Fruit fly (Drosophila melanogaster) whole organism, pupa: ENCODE results near the gene CG8372.

Experiments
- CG10348 ChIP-seq: fragments of 200-800 bp; sonication (Bioruptor generic); IDR thresholded peaks from 2 replicates; pipeline ENCODE4 v1.3.6; 2022; ENCODE audit warnings: missing biosample characterization, missing genetic modification characterization
- CG12605 ChIP-seq: fragments of 200-800 bp; sonication (Bioruptor generic); IDR thresholded peaks from 2 replicates; pipeline ENCODE4 v1.3.6; 2022; ENCODE audit warnings: missing biosample characterization, missing genetic modification characterization
- CG13204 ChIP-seq: fragments of 200-800 bp; sonication (Bioruptor generic); optimal IDR thresholded peaks from 2 replicates; lab custom pipeline; 2018; ENCODE audit warnings: missing biosample characterization, mild to moderate bottlenecking, missing genetic modification characterization, moderate library complexity
- CG14655 ChIP-seq: fragments of 200-800 bp; sonication (Bioruptor generic); optimal IDR thresholded peaks from 3 replicates; lab custom pipeline; 2017; ENCODE audit warnings: mild to moderate bottlenecking, missing biosample characterization, missing genetic modification reagents, missing genetic modification characterization
- CG15710 ChIP-seq: fragments of 200-800 bp; sonication (Bioruptor generic); optimal IDR thresholded peaks from 2 replicates; lab custom pipeline; 2018; ENCODE audit warnings: missing biosample characterization, mild to moderate bottlenecking, missing genetic modification characterization, moderate library complexity
- CG17806 ChIP-seq: fragments of 200-800 bp; sonication (Bioruptor generic); optimal IDR thresholded peaks from 2 replicates; lab custom pipeline; 2018; ENCODE audit warnings: missing biosample characterization, mild to moderate bottlenecking, missing genetic modification characterization, moderate library complexity
- CG32121 ChIP-seq: fragments of 200-800 bp; sonication (Bioruptor generic); IDR thresholded peaks from 2 replicates; pipeline ENCODE4 v1.3.6; 2022; ENCODE audit warnings: missing biosample characterization, missing genetic modification characterization
- CG34367 ChIP-seq: fragments of 200-800 bp; sonication (Bioruptor generic); optimal IDR thresholded peaks from 2 replicates; lab custom pipeline; 2018; ENCODE audit warnings: missing biosample characterization, mild to moderate bottlenecking, missing genetic modification characterization
- CG4496 ChIP-seq: fragments of 200-800 bp; sonication (Bioruptor generic); IDR thresholded peaks from 3 replicates; pipeline ENCODE4 v1.3.6; 2022; ENCODE audit warnings: missing biosample characterization, missing genetic modification characterization
- CG8159 ChIP-seq: fragments of 200-800 bp; sonication (Bioruptor generic); optimal IDR thresholded peaks from 3 replicates; lab custom pipeline; 2018; ENCODE audit warnings: missing biosample characterization, mild to moderate bottlenecking, missing genetic modification characterization, moderate library complexity
- CG8301 ChIP-seq: fragments of 200-800 bp; sonication (Bioruptor generic); optimal IDR thresholded peaks from 2 replicates; lab custom pipeline; 2018; ENCODE audit warnings: missing biosample characterization, mild to moderate bottlenecking, missing genetic modification characterization
- CG9948 ChIP-seq: fragments of 200-800 bp; sonication (Bioruptor generic); optimal IDR thresholded peaks from 2 replicates; lab custom pipeline; 2018; ENCODE audit warnings: missing biosample characterization, mild to moderate bottlenecking, missing genetic modification characterization, moderate library complexity
- D1 ChIP-seq: fragments of 200-800 bp; sonication (Bioruptor generic); optimal IDR thresholded peaks from 2 replicates; lab custom pipeline; 2018; ENCODE audit warnings: missing biosample characterization, mild to moderate bottlenecking, missing genetic modification characterization, moderate library complexity
- EcR ChIP-seq: fragments of 200-800 bp; sonication (Bioruptor generic); optimal IDR thresholded peaks from 3 replicates; lab custom pipeline; 2019; ENCODE audit warnings: missing biosample characterization, missing genetic modification characterization, mild to moderate bottlenecking, moderate library complexity, missing genetic modification reagents
- Ets98B ChIP-seq: fragments of 200-800 bp; sonication (Bioruptor generic); IDR thresholded peaks from 2 replicates; pipeline ENCODE4 v1.3.6; 2022; ENCODE audit warnings: missing biosample characterization, missing genetic modification characterization
- Pif1A ChIP-seq: fragments of 200-800 bp; sonication (Bioruptor generic); optimal IDR thresholded peaks from 3 replicates; lab custom pipeline; 2016; ENCODE audit warnings: missing biosample characterization, missing genetic modification characterization
- Pif1B ChIP-seq: fragments of 200-800 bp; sonication (Bioruptor generic); optimal IDR thresholded peaks from 3 replicates; lab custom pipeline; 2016; ENCODE audit warnings: missing biosample characterization, missing genetic modification characterization
- Snoo ChIP-seq: fragments of 200-800 bp; sonication (Bioruptor generic); optimal IDR thresholded peaks from 3 replicates; lab custom pipeline; 2017; ENCODE audit warnings: missing biosample characterization, mild to moderate bottlenecking, missing genetic modification characterization, inconsistent platforms
- fd96Ca ChIP-seq: fragments of 200-800 bp; sonication (Bioruptor generic); IDR thresholded peaks from 3 replicates; pipeline ENCODE4 v1.3.6; 2022; ENCODE audit warnings: missing biosample characterization, missing genetic modification characterization
- gl ChIP-seq: fragments of 200-800 bp; sonication (Bioruptor generic); optimal IDR thresholded peaks from 2 replicates; lab custom pipeline; 2018; ENCODE audit warnings: missing biosample characterization, mild to moderate bottlenecking, missing genetic modification characterization
- rn ChIP-seq: fragments of 200-800 bp; sonication (Bioruptor generic); IDR thresholded peaks from 2 replicates; pipeline ENCODE4 v1.3.6; 2022; ENCODE audit warnings: missing biosample characterization, missing genetic modification characterization

Gene CG8372

DNA sequence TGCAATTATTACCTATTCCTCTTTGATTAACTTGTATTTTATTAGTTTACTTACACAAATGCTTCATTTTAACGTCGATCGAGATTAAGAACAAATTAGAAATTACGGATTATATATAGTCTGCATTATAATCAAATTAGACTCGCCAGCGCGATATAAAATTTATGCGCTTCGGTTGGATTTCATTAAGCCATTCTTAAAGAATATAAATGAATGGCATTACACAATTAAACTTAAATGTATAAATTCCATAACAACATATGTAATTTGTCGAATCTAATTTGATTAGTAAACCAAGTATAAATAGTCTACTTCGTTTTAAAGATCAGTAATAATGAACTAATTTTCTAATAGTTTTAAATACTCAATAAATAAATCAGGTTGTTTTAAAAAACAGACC lies 29.0 kb upstream of the CG8372 start, which contains the start of gene Spn28F:
Gene Spn28F (minus strand): TSS at position 101 of the 400 bp plus-strand sequence.
- TF ChIP-seq rn (GFP tag; lab: Robert Waterston, UW) (no peak), CG13204 (GFP tag; lab: Kevin White, UChicago) (no peak), fd96Ca (no peak), CG10348 (GFP tag; lab: Robert Waterston, UW) (no peak), CG9948 (tag; lab: Kevin White, UChicago) (no peak), D1 (tag; lab: Kevin White, UChicago) (no peak), CG32121 (GFP tag; lab: Robert Waterston, UW) (no peak), gl (tag; lab: Kevin White, UChicago) (no peak), CG4496 (no peak), CG12605 (GFP tag; lab: Robert Waterston, UW) (no peak)

DNA sequence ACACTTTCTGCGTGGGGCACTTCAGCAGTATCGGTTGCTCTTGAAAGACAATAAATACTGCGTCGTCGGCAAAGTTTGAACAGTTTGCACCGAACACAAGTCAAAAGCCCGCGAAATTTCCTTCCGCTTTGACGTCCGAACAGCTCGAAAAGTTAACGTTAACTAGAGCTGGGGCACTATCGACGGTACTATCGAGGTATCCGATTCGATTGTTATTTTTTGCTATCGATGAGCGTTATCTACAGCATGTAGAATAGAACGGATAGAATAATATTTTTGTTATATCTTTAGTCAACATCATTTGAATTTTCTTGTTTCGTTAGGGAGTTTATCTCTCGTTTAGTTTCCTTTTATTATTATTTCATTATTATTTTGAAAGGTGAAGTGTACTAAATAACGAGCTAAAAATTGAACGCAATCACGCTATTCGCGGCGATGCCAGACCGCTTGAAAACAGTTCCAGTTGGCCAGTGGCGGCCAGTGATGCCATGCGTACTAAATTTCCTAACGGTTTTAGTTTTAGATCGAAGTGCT lies 27.1 kb upstream of the CG8372 start, which contains the start of gene Pvr:
Gene Pvr (minus strand): TSS at position 167 of the 534 bp plus-strand sequence.
- TF ChIP-seq Ets98B (GFP tag; lab: Robert Waterston, UW) (no peak), CG8159 (tag; lab: Kevin White, UChicago) (no peak), CG14655 (GFP tag; lab: Kevin White, UChicago) (no peak), Pif1B (GFP tag; lab: Kevin White, UChicago) (no peak), CG4496 (no peak)

DNA sequence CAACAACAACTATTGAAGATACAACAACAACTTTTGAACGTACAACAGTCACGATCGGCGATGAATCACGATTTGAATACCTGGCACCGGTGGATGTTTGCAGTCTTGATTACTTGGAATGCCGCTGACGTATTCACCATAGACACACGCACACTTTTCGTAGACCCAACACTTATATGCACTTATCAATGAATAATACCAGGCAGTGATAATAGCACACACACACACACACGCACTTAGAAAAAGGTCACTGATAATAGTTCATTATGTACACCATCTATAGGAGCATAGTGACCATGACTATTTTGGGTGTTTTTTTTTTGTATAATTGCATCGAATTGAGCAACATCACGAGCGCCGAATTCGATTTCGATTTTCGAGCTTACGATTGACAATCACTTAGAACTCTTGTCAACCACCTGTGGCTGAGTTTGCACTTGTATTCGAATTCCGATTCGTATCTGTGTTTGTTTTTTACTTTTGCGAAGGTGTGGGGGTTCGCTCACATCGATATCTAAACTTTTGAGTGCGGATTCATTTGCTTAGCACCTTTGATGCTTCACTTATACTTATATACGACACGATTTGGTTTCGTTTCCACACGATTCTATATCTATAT lies 26.4 kb upstream of the CG8372 start:
- TF ChIP-seq CG9948 (tag; lab: Kevin White, UChicago) = no peak

DNA sequence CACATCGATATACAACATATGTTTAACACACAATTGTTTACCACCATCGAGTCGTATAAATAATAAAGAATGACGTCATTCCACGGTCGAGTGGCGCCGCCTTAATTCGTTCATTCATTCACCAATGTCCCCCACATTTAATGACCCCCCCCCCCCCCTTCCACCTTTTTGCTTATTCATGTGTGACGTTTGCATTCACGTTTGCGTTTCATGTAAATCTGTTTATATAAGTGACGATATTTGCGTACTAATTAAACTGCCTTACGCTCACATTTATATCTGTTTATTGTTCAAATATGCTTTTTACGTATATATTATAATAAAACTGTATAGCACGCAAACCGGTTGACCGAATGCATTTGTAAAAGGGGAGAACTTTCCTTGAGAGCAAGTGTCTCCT lies 20.9 kb upstream of the CG8372 start:
- no peak for TF ChIP-seq CG13204 (GFP tag; lab: Kevin White, UChicago)
- peak; percentile 1 for TF ChIP-seq Snoo
- no peak for TF ChIP-seq CG8301 (tag; lab: Kevin White, UChicago)
- TF ChIP-seq rn (GFP tag; lab: Robert Waterston, UW) = no peak
- TF ChIP-seq Ets98B (GFP tag; lab: Robert Waterston, UW) = no peak
- TF ChIP-seq Pif1B (GFP tag; lab: Kevin White, UChicago) = no peak
- peak; percentile 13 for TF ChIP-seq Pif1A (GFP tag; lab: Kevin White, UChicago)
- TF ChIP-seq CG8159 (tag; lab: Kevin White, UChicago) = peak; percentile 1

DNA sequence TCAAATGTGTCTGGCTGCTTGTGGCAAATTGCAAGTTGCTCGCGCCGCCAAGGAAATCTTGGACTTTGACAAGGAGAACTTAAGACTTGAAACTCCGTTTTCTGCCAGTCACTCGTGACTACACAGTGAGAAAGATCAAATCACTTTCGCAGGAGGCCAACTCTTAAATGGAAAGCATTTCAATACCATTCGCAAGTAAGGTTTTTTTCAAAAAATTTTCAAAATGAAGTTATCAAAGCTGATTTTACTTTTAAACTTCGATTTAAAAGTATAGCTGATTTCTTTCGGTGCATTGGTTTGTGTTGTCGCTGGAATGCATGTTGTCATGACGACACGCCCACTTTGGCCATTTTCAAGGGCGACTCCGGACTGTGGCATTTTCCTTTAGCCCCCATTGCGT lies 19.7 kb upstream of the CG8372 start:
- TF ChIP-seq CG12605 (GFP tag; lab: Robert Waterston, UW) (peak; percentile 84), gl (tag; lab: Kevin White, UChicago) (peak; percentile 89), Snoo (peak; percentile 55), D1 (tag; lab: Kevin White, UChicago) (peak; percentile 49), Ets98B (GFP tag; lab: Robert Waterston, UW) (peak; percentile 75), CG14655 (GFP tag; lab: Kevin White, UChicago) (peak; percentile 89), Pif1B (GFP tag; lab: Kevin White, UChicago) (peak; percentile 85), CG8159 (tag; lab: Kevin White, UChicago) (peak; percentile 89), CG32121 (GFP tag; lab: Robert Waterston, UW) (peak; percentile 60), CG17806 (tag; lab: Kevin White, UChicago) (peak; percentile 91), CG8301 (tag; lab: Kevin White, UChicago) (peak; percentile 85), CG15710 (tag; lab: Kevin White, UChicago) (peak; percentile 91), fd96Ca (peak; percentile 89), Pif1A (GFP tag; lab: Kevin White, UChicago) (peak; percentile 84), EcR (GFP tag; lab: Kevin White, UChicago) (peak; percentile 20), CG9948 (tag; lab: Kevin White, UChicago) (peak; percentile 89), CG10348 (GFP tag; lab: Robert Waterston, UW) (no peak), CG34367 (tag; lab: Kevin White, UChicago) (peak; percentile 91), rn (GFP tag; lab: Robert Waterston, UW) (0 out of 2 replicates have a peak, but pooled peaks have one; percentile 26), CG4496 (peak; percentile 91), CG13204 (GFP tag; lab: Kevin White, UChicago) (peak; percentile 81)

DNA sequence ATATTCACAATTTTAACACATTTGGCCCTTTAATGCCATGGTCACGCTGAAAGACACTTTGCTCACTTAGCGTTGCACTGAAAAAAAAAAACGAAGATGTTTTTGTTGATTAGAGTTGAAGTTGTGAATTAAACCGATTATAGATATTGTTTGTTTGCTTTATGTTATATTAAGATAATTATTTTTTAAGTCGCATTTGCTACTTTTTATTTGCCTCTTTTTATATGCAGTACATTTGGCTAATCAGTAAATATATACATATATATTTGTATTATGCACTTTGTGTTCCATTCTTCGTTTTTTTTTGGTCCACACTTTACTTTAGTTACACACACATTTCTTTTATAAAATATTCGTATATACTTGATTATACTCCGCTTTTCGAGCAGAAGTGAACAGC lies 17.6 kb upstream of the CG8372 start:
- TF ChIP-seq CG12605 (GFP tag; lab: Robert Waterston, UW) = 0 out of 2 replicates have a peak, but pooled peaks have one; percentile 10
- TF ChIP-seq CG8301 (tag; lab: Kevin White, UChicago) = peak; percentile 32
- TF ChIP-seq CG8159 (tag; lab: Kevin White, UChicago) = peak; percentile 48
- no peak for TF ChIP-seq CG10348 (GFP tag; lab: Robert Waterston, UW)
- TF ChIP-seq CG34367 (tag; lab: Kevin White, UChicago) = no peak
- peak; percentile 26 for TF ChIP-seq CG17806 (tag; lab: Kevin White, UChicago)
- TF ChIP-seq Snoo = no peak
- peak; percentile 7 for TF ChIP-seq CG14655 (GFP tag; lab: Kevin White, UChicago)
- peak; percentile 64; the same call in 1 of the 3 replicates for TF ChIP-seq CG4496
- peak; percentile 28 for TF ChIP-seq CG15710 (tag; lab: Kevin White, UChicago)
- TF ChIP-seq, all 21 proteins: peak for 7
